Worm (Caenorhabditis elegans): ENCODE measurements around the gene fubl-1.

The fubl-1 gene

DNA sequence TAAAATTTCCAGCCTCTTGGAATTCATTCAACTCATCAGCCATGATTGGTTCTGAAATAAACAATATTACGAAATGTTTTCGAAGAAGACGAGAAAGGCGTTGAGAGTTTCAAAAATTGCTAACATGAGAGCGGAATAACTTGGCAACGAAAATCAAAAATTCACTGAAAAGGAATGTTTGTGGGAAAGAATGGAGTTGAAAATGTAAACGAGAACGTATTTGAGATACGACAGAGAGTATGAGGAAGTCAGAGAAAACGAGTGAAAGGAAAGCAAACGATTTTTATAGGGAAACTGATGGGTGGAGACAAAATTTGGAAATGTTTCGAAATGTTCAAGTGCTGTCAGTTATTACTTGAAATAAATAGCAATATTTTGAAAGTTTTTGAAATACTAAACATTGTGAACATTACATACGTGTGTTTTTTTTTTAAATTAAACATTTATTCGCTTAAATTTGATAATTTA, 16.4 kb upstream of the fubl-1 start, which contains the start of gene rop-1 (continued):
- no peak for TF ChIP-seq pag-3 (tag; optimal IDR thresholded peaks at IDR 0.05; ENCODE audit: borderline replicate concordance, insufficient read depth)

DNA sequence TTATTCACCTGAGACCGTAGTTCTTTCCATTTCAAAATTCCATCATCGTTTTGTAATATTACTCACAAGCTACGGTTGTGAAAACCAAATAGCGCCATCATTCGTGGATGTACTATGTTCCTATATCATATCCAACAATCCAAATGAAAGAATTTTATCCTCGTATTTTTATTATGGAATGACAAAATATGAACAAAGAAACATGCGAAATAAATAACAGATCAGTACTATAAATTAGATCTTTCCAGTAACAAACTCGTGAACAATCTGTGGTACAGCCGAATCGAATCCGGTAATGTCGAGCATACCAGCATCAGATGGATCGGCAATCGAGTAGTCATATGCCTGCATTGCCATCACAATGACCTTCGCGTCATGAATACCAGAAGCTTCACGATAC, 14.0 kb upstream of the fubl-1 start:
- TF ChIP-seq sup-37 (GFP tag; optimal IDR thresholded peaks at IDR 0.05): no peak
- TF ChIP-seq ces-1 (GFP tag; optimal IDR thresholded peaks at IDR 0.05): no peak
- no peak for TF ChIP-seq pax-3 (tag; optimal IDR thresholded peaks at IDR 0.05)
- no peak for TF ChIP-seq rnt-1 (tag; optimal IDR thresholded peaks at IDR 0.05)

DNA sequence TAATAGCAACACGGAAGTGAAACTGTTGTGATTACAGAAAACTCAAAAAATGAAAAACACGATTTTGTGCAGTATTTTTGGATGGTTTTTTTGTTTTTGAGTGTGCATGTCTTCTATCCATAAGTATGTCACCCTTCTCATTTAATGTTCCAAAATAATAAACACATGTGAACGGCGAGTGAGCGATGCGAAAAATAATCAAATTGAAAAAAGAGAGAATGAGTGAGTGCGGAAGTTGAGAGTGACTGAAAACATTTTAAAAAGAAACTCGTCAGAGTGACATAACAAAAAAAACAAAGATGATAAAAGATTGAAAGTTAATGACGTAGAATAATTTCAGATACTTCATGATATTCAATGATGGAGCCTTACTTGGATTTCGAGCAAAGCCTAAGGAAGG, 10.8 kb upstream of the fubl-1 start:
- TF ChIP-seq fkh-4 (tag; optimal IDR thresholded peaks at IDR 0.05; ENCODE audit: borderline replicate concordance) (no peak), alr-1 (tag; optimal IDR thresholded peaks at IDR 0.05; ENCODE audit: borderline replicate concordance) (no peak), pag-3 (tag; optimal IDR thresholded peaks at IDR 0.05; ENCODE audit: borderline replicate concordance, insufficient read depth) (no peak), lin-35 (GFP tag; optimal IDR thresholded peaks at IDR 0.05) (no peak), snpc-4 (tag; optimal IDR thresholded peaks at IDR 0.05) (no peak), C04F5.9 (tag; optimal IDR thresholded peaks at IDR 0.05) (no peak), unc-98 (GFP tag; IDR thresholded peaks at IDR 0.05) (no peak), F16B12.6 (tag; optimal IDR thresholded peaks at IDR 0.05) (no peak), elt-2 (tag; optimal IDR thresholded peaks at IDR 0.05) (no peak), jun-1 (tag; optimal IDR thresholded peaks at IDR 0.05) (no peak), fkh-10 (GFP tag; optimal IDR thresholded peaks at IDR 0.05) (no peak), isw-1 (GFP tag; IDR thresholded peaks at IDR 0.05) (no peak), rnt-1 (tag; optimal IDR thresholded peaks at IDR 0.05) (no peak), lin-13 (GFP tag; optimal IDR thresholded peaks at IDR 0.05) (no peak), dpl-1 (GFP tag; optimal IDR thresholded peaks at IDR 0.05) (no peak), ama-1 (optimal IDR thresholded peaks at IDR 0.05) (no peak), mef-2 (tag; optimal IDR thresholded peaks at IDR 0.05) (no peak), ceh-88 (GFP tag; IDR thresholded peaks at IDR 0.05) (no peak), mab-9 (GFP tag; IDR thresholded peaks at IDR 0.05) (no peak)

DNA sequence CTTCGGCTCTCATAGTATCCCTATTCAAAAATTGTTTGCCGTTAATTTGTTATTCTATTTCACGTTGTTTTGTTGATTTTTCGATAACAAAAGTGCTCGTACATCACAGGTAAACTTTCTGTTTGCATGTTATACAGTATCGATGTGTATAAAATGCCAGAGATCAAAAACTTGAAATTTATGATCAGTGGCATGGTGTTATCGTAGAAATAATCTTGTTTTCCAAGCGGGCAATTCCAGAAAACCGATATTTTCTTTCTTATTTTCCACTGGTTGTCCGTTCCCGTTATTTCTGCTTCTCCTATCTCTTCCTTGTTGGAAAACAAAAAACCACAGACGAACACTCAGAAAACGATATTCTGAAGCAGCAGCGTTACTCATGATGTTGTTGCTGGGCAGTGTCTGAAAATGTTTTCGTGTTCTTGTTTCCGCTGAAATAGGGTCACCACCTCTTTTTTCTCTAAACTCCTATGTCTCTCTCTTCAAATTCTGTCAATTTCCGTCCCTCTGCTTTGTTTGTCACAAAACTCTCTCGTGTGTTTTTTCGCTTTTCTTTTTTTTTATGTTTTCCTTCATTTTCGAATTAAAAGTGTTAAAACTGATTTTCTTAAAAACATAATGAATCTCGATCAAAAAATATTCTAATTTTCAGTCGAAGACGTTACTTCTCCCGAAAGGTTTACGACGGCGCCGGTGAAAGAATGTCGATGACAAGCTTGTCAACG, 9.8 kb upstream of the fubl-1 start, which contains the start of gene akt-1:
akt-1 (plus strand) TSS at position 651 of the 725 bp plus-strand sequence.
- TF ChIP-seq efl-1 (optimal IDR thresholded peaks at IDR 0.05): no peak
- TF ChIP-seq efl-1 (GFP tag; optimal IDR thresholded peaks at IDR 0.05 in 1 of 2): peak in 1 of 2 experiments; percentile 49
- TF ChIP-seq mef-2 (tag; optimal IDR thresholded peaks at IDR 0.05): no peak
- TF ChIP-seq ama-1 (optimal IDR thresholded peaks at IDR 0.05): peak; percentile 2
- TF ChIP-seq tlp-1 (tag; optimal IDR thresholded peaks at IDR 0.05): no peak
- no peak for TF ChIP-seq nhr-84 (tag; optimal IDR thresholded peaks at IDR 0.05)
- TF ChIP-seq elt-3 (tag; optimal IDR thresholded peaks at IDR 0.05): no peak
- no peak for TF ChIP-seq mab-9 (GFP tag; IDR thresholded peaks at IDR 0.05)
- TF ChIP-seq nhr-12 (tag; optimal IDR thresholded peaks at IDR 0.05): no peak
- no peak for TF ChIP-seq hpl-2 (GFP tag; optimal IDR thresholded peaks at IDR 0.05)

DNA sequence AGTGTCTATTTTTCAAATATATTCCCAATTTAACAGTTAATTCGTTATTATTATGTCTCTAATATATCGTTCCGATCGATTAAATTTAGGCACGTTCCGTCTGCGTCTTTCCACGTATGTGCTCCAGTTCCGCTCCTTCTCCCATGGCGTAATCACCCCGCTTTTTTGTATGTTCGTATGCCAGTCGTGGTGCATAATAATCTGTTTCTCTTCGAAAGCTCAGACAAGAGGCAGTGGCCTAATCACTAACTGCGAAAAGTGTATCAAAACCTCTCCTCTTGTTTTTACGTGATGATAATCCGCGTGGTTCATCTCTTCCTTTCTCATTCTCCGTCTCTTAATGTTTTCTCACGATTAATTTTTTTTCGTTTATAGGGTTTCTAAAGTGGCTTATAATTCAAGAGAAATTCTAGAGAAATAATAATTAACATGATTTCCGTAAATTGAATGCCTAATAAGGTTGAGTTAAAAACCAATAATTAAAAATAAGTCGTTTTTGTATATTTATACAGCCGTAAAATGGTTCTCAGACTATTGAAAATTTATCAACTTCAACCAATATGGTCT, 9.1 kb upstream of the fubl-1 start:
- TF ChIP-seq pax-3 (tag; optimal IDR thresholded peaks at IDR 0.05): peak; percentile 17
- no peak for TF ChIP-seq blmp-1 (tag; optimal IDR thresholded peaks at IDR 0.05)
- no peak for TF ChIP-seq pag-3 (tag; optimal IDR thresholded peaks at IDR 0.05; ENCODE audit: borderline replicate concordance, insufficient read depth)
- TF ChIP-seq ceh-8 (GFP tag; optimal IDR thresholded peaks at IDR 0.05): peak; percentile 58
- peak; percentile 31 for TF ChIP-seq nhr-47 (tag; optimal IDR thresholded peaks at IDR 0.05)
- no peak for TF ChIP-seq dpl-1 (GFP tag; optimal IDR thresholded peaks at IDR 0.05)
- TF ChIP-seq elt-2 (tag; optimal IDR thresholded peaks at IDR 0.05): no peak
- TF ChIP-seq egl-27 (tag; optimal IDR thresholded peaks at IDR 0.05): no peak
- TF ChIP-seq swsn-7 (tag; optimal IDR thresholded peaks at IDR 0.05): no peak
- peak; percentile 58 for TF ChIP-seq lin-14 (GFP tag; optimal IDR thresholded peaks at IDR 0.05)
- TF ChIP-seq lin-15B (tag; optimal IDR thresholded peaks at IDR 0.05): no peak
- TF ChIP-seq nhr-71 (tag; optimal IDR thresholded peaks at IDR 0.05): peak; percentile 18
- TF ChIP-seq ceh-88 (GFP tag; IDR thresholded peaks at IDR 0.05): no peak
- no peak for TF ChIP-seq fkh-10 (GFP tag; optimal IDR thresholded peaks at IDR 0.05)
- peak; percentile 69 for TF ChIP-seq dsc-1 (tag; optimal IDR thresholded peaks at IDR 0.05)
- peak; percentile 46 for TF ChIP-seq fkh-8 (tag; optimal IDR thresholded peaks at IDR 0.05)
- no peak for TF ChIP-seq nhr-12 (tag; optimal IDR thresholded peaks at IDR 0.05)
